Worm (Caenorhabditis elegans) whole organism, L3 larva: ENCODE measurements around the gene unc-103.
A peak's percentile ranks its signal among the peaks of the same experiment; 100 is the strongest.

ENCODE experiments used
- R02D3.7 ChIP-seq: fragments of 150-350 bp; optimal IDR thresholded peaks from 2 replicates; lab custom pipeline; 2014; ENCODE audit warnings: missing biosample characterization, missing genetic modification characterization
- ZK546.5 ChIP-seq: sonication (generic microtip); optimal IDR thresholded peaks from 2 replicates; lab custom pipeline; 2017; ENCODE audit warnings: missing biosample characterization, missing genetic modification characterization
- aly-2 ChIP-seq: fragments of 150-350 bp; optimal IDR thresholded peaks from 2 replicates; lab custom pipeline; 2014; ENCODE audit warnings: missing biosample characterization, missing genetic modification characterization
- ama-1 ChIP-seq: fragments of 150-350 bp; optimal IDR thresholded peaks from 2 replicates; lab custom pipeline; 2018
- ceh-16 ChIP-seq: sonication (generic microtip); optimal IDR thresholded peaks from 2 replicates; lab custom pipeline; 2017; ENCODE audit warnings: missing biosample characterization, missing genetic modification characterization
- ceh-28 ChIP-seq: fragments of 150-350 bp; optimal IDR thresholded peaks from 2 replicates; lab custom pipeline; 2014; ENCODE audit warnings: missing biosample characterization, missing genetic modification reagents, missing genetic modification characterization
- ceh-9 ChIP-seq: sonication (generic microtip); optimal IDR thresholded peaks from 2 replicates; lab custom pipeline; 2018; ENCODE audit warnings: missing biosample characterization, missing genetic modification characterization
- daf-12 ChIP-seq: fragments of 150-350 bp; optimal IDR thresholded peaks from 2 replicates; lab custom pipeline; 2014; ENCODE audit warnings: missing biosample characterization, missing genetic modification reagents, missing genetic modification characterization
- egl-5 ChIP-seq: fragments of 150-350 bp; optimal IDR thresholded peaks from 2 replicates; lab custom pipeline; 2017; ENCODE audit warnings: missing biosample characterization, missing genetic modification reagents, missing genetic modification characterization, inconsistent platforms
- elt-1 ChIP-seq: fragments of 150-350 bp; optimal IDR thresholded peaks from 2 replicates; lab custom pipeline; 2014; ENCODE audit warnings: missing biosample characterization, missing genetic modification characterization
- elt-3 ChIP-seq, 3 experiments: fragments of 150-350 bp in 1 of 3; sonication (generic microtip) in 2 of 3; optimal IDR thresholded peaks; 2 replicates in 2 of 3; 4 replicates in 1 of 3; lab custom pipeline; 2014 to 2017; ENCODE audit warnings: missing biosample characterization in 3 of 3, missing genetic modification characterization in 3 of 3
- fkh-10 ChIP-seq: sonication (generic microtip); optimal IDR thresholded peaks from 2 replicates; lab custom pipeline; 2017; ENCODE audit warnings: missing biosample characterization, missing genetic modification reagents, missing genetic modification characterization
- fkh-2 ChIP-seq: fragments of 150-350 bp; optimal IDR thresholded peaks from 2 replicates; lab custom pipeline; 2014; ENCODE audit warnings: missing biosample characterization, missing genetic modification reagents, missing genetic modification characterization
- fos-1 ChIP-seq: fragments of 150-350 bp; optimal IDR thresholded peaks from 2 replicates; lab custom pipeline; 2014; ENCODE audit warnings: missing biosample characterization, missing genetic modification characterization
- hmg-11 ChIP-seq: sonication (generic microtip); optimal IDR thresholded peaks from 2 replicates; lab custom pipeline; 2016; ENCODE audit warnings: missing genetic modification characterization, missing compliant biosample characterization
- jun-1 ChIP-seq: fragments of 150-350 bp; optimal IDR thresholded peaks from 2 replicates; lab custom pipeline; 2014; ENCODE audit warnings: missing biosample characterization, missing genetic modification reagents, missing genetic modification characterization
- lin-15B ChIP-seq: fragments of 150-350 bp; optimal IDR thresholded peaks from 2 replicates; lab custom pipeline; 2014; ENCODE audit warnings: missing biosample characterization, missing genetic modification characterization
- lsy-12 ChIP-seq: sonication (generic microtip); optimal IDR thresholded peaks from 2 replicates; lab custom pipeline; 2016; ENCODE audit warnings: mild to moderate bottlenecking, missing genetic modification characterization, missing compliant biosample characterization
- mml-1 ChIP-seq: fragments of 150-350 bp; sonication (generic microtip); optimal IDR thresholded peaks from 3 replicates; lab custom pipeline; 2014; ENCODE audit warnings: missing biosample characterization, missing genetic modification characterization
- nfya-1 ChIP-seq: sonication (generic microtip); optimal IDR thresholded peaks from 2 replicates; lab custom pipeline; 2017; ENCODE audit warnings: missing genetic modification characterization, mild to moderate bottlenecking, missing compliant biosample characterization, antibody characterized with exemption, moderate library complexity; ENCODE audit not compliant: insufficient read depth
- nhr-11 ChIP-seq: fragments of 150-350 bp; optimal IDR thresholded peaks from 2 replicates; lab custom pipeline; 2014; ENCODE audit warnings: missing biosample characterization, missing genetic modification characterization
- nhr-12 ChIP-seq: fragments of 150-350 bp; optimal IDR thresholded peaks from 2 replicates; lab custom pipeline; 2014; ENCODE audit warnings: missing biosample characterization, missing genetic modification characterization
- nhr-23 ChIP-seq: fragments of 150-350 bp; optimal IDR thresholded peaks from 2 replicates; lab custom pipeline; 2014; ENCODE audit warnings: missing biosample characterization, missing genetic modification reagents, missing genetic modification characterization
- nhr-237 ChIP-seq: fragments of 150-350 bp; optimal IDR thresholded peaks from 2 replicates; lab custom pipeline; 2014; ENCODE audit warnings: missing biosample characterization, missing genetic modification characterization
- nhr-25 ChIP-seq: sonication (generic microtip); optimal IDR thresholded peaks from 2 replicates; lab custom pipeline; 2017; ENCODE audit warnings: missing biosample characterization, missing genetic modification characterization
- nhr-28 ChIP-seq: fragments of 150-350 bp; optimal IDR thresholded peaks from 2 replicates; lab custom pipeline; 2014; ENCODE audit warnings: missing biosample characterization, missing genetic modification characterization
- nhr-43 ChIP-seq: sonication (generic microtip); optimal IDR thresholded peaks from 2 replicates; lab custom pipeline; 2016; ENCODE audit warnings: mild to moderate bottlenecking, missing genetic modification characterization, missing compliant biosample characterization; ENCODE audit not compliant: poor library complexity, severe bottlenecking
- nhr-67 ChIP-seq: fragments of 150-350 bp; optimal IDR thresholded peaks from 2 replicates; lab custom pipeline; 2014; ENCODE audit warnings: missing biosample characterization, missing genetic modification characterization
- nhr-76 ChIP-seq: fragments of 150-350 bp; sonication (generic microtip); optimal IDR thresholded peaks from 5 replicates; lab custom pipeline; 2014; ENCODE audit warnings: missing biosample characterization, missing genetic modification characterization
- nhr-77 ChIP-seq: fragments of 150-350 bp; optimal IDR thresholded peaks from 2 replicates; lab custom pipeline; 2014; ENCODE audit warnings: missing biosample characterization, missing genetic modification characterization
- pha-4 ChIP-seq: fragments of 150-350 bp; optimal IDR thresholded peaks from 2 replicates; lab custom pipeline; 2014; ENCODE audit warnings: missing biosample characterization, missing genetic modification reagents, missing genetic modification characterization
- pqm-1 ChIP-seq: fragments of 150-350 bp; optimal IDR thresholded peaks from 2 replicates; lab custom pipeline; 2017; ENCODE audit warnings: missing biosample characterization, missing genetic modification characterization, inconsistent platforms
- skn-1 ChIP-seq: fragments of 150-350 bp; optimal IDR thresholded peaks from 2 replicates; lab custom pipeline; 2014; ENCODE audit warnings: missing biosample characterization, missing genetic modification characterization
- tbx-2 ChIP-seq: sonication (generic microtip); optimal IDR thresholded peaks from 2 replicates; lab custom pipeline; 2016; ENCODE audit warnings: mild to moderate bottlenecking, missing genetic modification characterization, missing compliant biosample characterization
- unc-62 ChIP-seq: fragments of 150-350 bp; sonication (generic microtip); optimal IDR thresholded peaks from 4 replicates; lab custom pipeline; 2014; ENCODE audit warnings: missing biosample characterization, missing genetic modification reagents, missing genetic modification characterization
- zag-1 ChIP-seq: fragments of 150-350 bp; optimal IDR thresholded peaks from 2 replicates; lab custom pipeline; 2014; ENCODE audit warnings: missing biosample characterization, missing genetic modification characterization
- ztf-11 ChIP-seq: fragments of 150-350 bp; optimal IDR thresholded peaks from 2 replicates; lab custom pipeline; 2014; ENCODE audit warnings: missing biosample characterization, missing genetic modification characterization

unc-103 gene

ce11 chrIII:4170903-4171377, 55.8 kb downstream of the unc-103 start, which contains the start of the genes rnf-121 and C16C10.4 (continued):
- peak; percentile 52 for TF ChIP-seq lsy-12 (tag; lab: Kevin White, UChicago)
- TF ChIP-seq nhr-28 (tag; lab: Kevin White, UChicago): no peak
- TF ChIP-seq skn-1 (tag; lab: Kevin White, UChicago): peak; percentile 31
- peak; percentile 22 for TF ChIP-seq nhr-25
- no peak for TF ChIP-seq nhr-237 (tag; lab: Kevin White, UChicago)
- peak; percentile 59 for TF ChIP-seq pha-4 (tag; lab: Kevin White, UChicago)
- no peak for TF ChIP-seq ztf-11
- no peak for TF ChIP-seq elt-3 (tag; optimal IDR thresholded peaks at IDR 0.05; lab: Kevin White, UChicago)

DNA sequence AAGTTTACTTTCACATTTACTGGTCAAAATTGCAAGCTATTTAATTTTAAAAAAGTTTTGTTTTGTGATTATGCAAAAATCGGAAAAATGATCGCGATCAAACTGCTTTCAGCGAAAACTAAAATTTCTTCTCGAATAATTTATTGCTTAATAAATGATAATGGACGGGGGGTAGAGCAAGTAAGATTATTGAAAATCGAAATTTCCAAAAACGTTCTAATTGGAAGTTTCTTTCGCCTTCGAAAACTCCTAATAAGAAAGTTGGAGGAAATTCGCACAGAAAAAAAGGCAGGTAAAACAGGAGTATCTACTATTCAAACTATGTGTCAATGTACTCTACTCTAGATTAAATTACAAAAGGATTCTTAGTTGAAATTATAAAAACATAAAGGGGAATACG, 57.0 kb downstream of the unc-103 start:
- no peak for TF ChIP-seq nhr-23 (tag; lab: Kevin White, UChicago)
- no peak for TF ChIP-seq nhr-77 (tag; lab: Kevin White, UChicago)
- no peak for TF ChIP-seq pha-4 (tag; lab: Kevin White, UChicago)
- no peak for TF ChIP-seq elt-1 (tag; lab: Kevin White, UChicago)
- no peak for TF ChIP-seq ZK546.5 (tag; lab: Kevin White, UChicago)
- TF ChIP-seq nhr-25: no peak
- TF ChIP-seq hmg-11 (tag; lab: Kevin White, UChicago): no peak
- TF ChIP-seq ceh-16 (tag; lab: Kevin White, UChicago): no peak
- no peak for TF ChIP-seq nhr-11 (tag; lab: Kevin White, UChicago)
- no peak for TF ChIP-seq nhr-12 (tag; lab: Kevin White, UChicago)

- no peak for TF ChIP-seq ztf-11
- TF ChIP-seq jun-1: no peak
Measured at ce11 chrIII:4175489-4175888, 60.3 kb downstream of the unc-103 start.

DNA sequence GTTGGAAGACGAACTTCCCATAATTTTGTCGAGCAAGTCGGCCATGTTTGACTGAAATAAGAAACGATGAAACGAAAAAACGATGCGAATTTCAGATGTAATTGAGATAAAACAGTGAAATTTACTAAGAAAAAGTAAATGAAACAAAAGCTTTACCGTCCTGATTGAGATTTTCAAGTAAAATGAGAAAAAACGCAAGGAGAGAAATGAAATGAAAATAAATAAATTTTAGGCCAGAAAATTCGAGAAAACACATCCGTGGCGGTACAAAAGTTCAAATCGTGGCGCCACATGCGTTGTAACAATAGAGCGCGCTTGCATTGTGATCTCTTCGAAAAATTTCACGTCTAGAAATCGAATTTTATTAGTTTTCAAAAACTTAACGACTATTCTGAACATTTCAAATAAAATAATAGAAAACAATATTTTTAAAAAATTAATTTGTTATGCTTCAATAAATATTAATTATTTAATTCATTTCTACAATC, 61.0 kb downstream of the unc-103 start, which contains the start of the genes hrde-1 and C16C10.13:
TSS of gene hrde-1 (minus strand) at position 51 of the 488 bp plus-strand sequence.
TSS of gene C16C10.13 (plus strand) at position 332 of the 488 bp plus-strand sequence.
- TF ChIP-seq nhr-12 (tag; lab: Kevin White, UChicago) (no peak), ceh-28 (tag; lab: Kevin White, UChicago) (no peak), nhr-43 (tag; lab: Kevin White, UChicago) (no peak), tbx-2 (no peak), skn-1 (tag; lab: Kevin White, UChicago) (no peak), nfya-1 (no peak), unc-62 (GFP tag; lab: Kevin White, UChicago) (no peak), ama-1 (lab: Kevin White, UChicago) (no peak), ceh-16 (tag; lab: Kevin White, UChicago) (no peak), R02D3.7 (tag; lab: Kevin White, UChicago) (no peak), nhr-77 (tag; lab: Kevin White, UChicago) (no peak), aly-2 (tag; lab: Kevin White, UChicago) (no peak), lin-15B (tag; lab: Kevin White, UChicago) (no peak), egl-5 (no peak), fos-1 (tag; lab: Kevin White, UChicago) (no peak), elt-3 (tag; optimal IDR thresholded peaks at IDR 0.05; lab: Kevin White, UChicago) (no peak), nhr-237 (tag; lab: Kevin White, UChicago) (no peak), daf-12 (tag; lab: Kevin White, UChicago) (no peak)

DNA sequence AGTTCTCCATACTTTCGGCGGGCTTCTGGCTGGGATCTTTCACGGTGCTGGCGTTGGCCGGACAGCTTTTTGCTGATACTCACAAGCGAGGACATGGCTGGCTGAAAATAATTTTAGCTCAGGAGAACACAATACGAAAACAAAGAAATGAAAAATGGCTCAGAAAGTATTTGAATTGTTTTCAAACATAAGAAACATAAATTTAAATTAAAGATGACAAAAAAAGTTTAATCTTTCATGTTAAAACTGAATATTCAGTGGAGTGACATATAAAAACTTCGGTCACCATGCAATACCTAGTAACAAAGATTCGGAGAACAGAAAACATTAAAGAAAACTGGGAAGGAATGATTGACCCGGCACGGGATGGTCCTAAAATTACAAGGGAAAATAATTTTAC, 63.4 kb downstream of the unc-103 start, which contains the start of gene C16C10.2:
TSS of gene C16C10.2 (minus strand) at position 101 of the 400 bp plus-strand sequence.
- TF ChIP-seq nhr-76 (tag; lab: Kevin White, UChicago) (no peak), unc-62 (GFP tag; lab: Kevin White, UChicago) (no peak), fkh-10 (GFP tag; lab: Kevin White, UChicago) (no peak), nhr-77 (tag; lab: Kevin White, UChicago) (no peak), ceh-9 (tag; lab: Kevin White, UChicago) (no peak), pha-4 (tag; lab: Kevin White, UChicago) (no peak), jun-1 (no peak), ceh-28 (tag; lab: Kevin White, UChicago) (no peak), nhr-237 (tag; lab: Kevin White, UChicago) (no peak), zag-1 (no peak), nhr-67 (tag; lab: Kevin White, UChicago) (no peak), daf-12 (tag; lab: Kevin White, UChicago) (no peak), elt-3 (tag; optimal IDR thresholded peaks at IDR 0.05; lab: Kevin White, UChicago) (no peak), lin-15B (tag; lab: Kevin White, UChicago) (no peak), mml-1 (tag; lab: Kevin White, UChicago) (no peak), ztf-11 (no peak), pqm-1 (tag; lab: Kevin White, UChicago) (no peak), fkh-2 (no peak), nhr-11 (tag; lab: Kevin White, UChicago) (no peak), nhr-23 (tag; lab: Kevin White, UChicago) (no peak)
